Fruit fly (Drosophila melanogaster) whole organism, embryonic: Measurements from ENCODE around the gene Fie.

Experiments used
- Bgb ChIP-seq: fragments of 200-800 bp; sonication (Bioruptor generic); IDR thresholded peaks from 2 replicates; pipeline ENCODE4 v1.3.6; 2022; ENCODE audit warnings: missing biosample characterization, missing genetic modification characterization; ENCODE audit not compliant: partially characterized antibody
- CG10267 ChIP-seq: fragments of 200-800 bp; sonication (Bioruptor generic); optimal IDR thresholded peaks from 2 replicates; lab custom pipeline; 2018; ENCODE audit warnings: missing biosample characterization, mild to moderate bottlenecking, missing genetic modification characterization, moderate library complexity
- CG10979 ChIP-seq: fragments of 200-800 bp; sonication (Bioruptor generic); optimal IDR thresholded peaks from 2 replicates; lab custom pipeline; 2018; ENCODE audit warnings: missing biosample characterization, mild to moderate bottlenecking, missing genetic modification characterization, moderate library complexity
- CG13775 ChIP-seq: fragments of 200-800 bp; sonication (Bioruptor generic); optimal IDR thresholded peaks from 3 replicates; lab custom pipeline; 2017; ENCODE audit warnings: missing biosample characterization, mild to moderate bottlenecking, missing genetic modification characterization
- CG2199 ChIP-seq: fragments of 200-800 bp; sonication (Bioruptor generic); IDR thresholded peaks from 3 replicates; pipeline ENCODE4 v1.3.6; 2022; ENCODE audit warnings: missing biosample characterization, missing genetic modification characterization
- CG34224 ChIP-seq: fragments of 200-800 bp; sonication (Bioruptor generic); IDR thresholded peaks from 3 replicates; pipeline ENCODE4 v1.3.6; 2022; ENCODE audit warnings: missing biosample characterization, missing genetic modification characterization; ENCODE audit not compliant: partially characterized antibody
- CG4617 ChIP-seq: fragments of 200-800 bp; sonication (Bioruptor generic); optimal IDR thresholded peaks from 3 replicates; lab custom pipeline; 2016; ENCODE audit warnings: missing biosample characterization, missing genetic modification characterization, borderline replicate concordance
- CG4707 ChIP-seq: fragments of 200-800 bp; sonication (Bioruptor generic); optimal IDR thresholded peaks from 2 replicates; lab custom pipeline; 2018; ENCODE audit warnings: missing biosample characterization, mild to moderate bottlenecking, missing genetic modification characterization, moderate library complexity
- CG5245 ChIP-seq: fragments of 200-800 bp; sonication (Bioruptor generic); optimal IDR thresholded peaks from 3 replicates; lab custom pipeline; 2016; ENCODE audit warnings: missing biosample characterization, missing genetic modification characterization
- CG6683 ChIP-seq: fragments of 200-800 bp; sonication (Bioruptor generic); optimal IDR thresholded peaks from 2 replicates; lab custom pipeline; 2017; ENCODE audit warnings: missing biosample characterization, mild to moderate bottlenecking, missing genetic modification characterization, missing genetic modification reagents
- CG6791 ChIP-seq: fragments of 200-800 bp; sonication (Bioruptor generic); IDR thresholded peaks from 3 replicates; pipeline ENCODE4 v1.3.6; 2022; ENCODE audit warnings: missing biosample characterization, missing genetic modification characterization; ENCODE audit not compliant: partially characterized antibody
- Chrac-16 ChIP-seq: fragments of 200-800 bp; sonication (Bioruptor generic); optimal IDR thresholded peaks from 3 replicates; lab custom pipeline; 2016; ENCODE audit warnings: missing biosample characterization, missing genetic modification characterization
- Dip2 ChIP-seq: fragments of 200-800 bp; sonication (Bioruptor generic); IDR thresholded peaks from 2 replicates; pipeline ENCODE4 v1.3.6; 2022; ENCODE audit warnings: missing biosample characterization, missing genetic modification characterization
- HLHmδ ChIP-seq: fragments of 200-800 bp; sonication (Bioruptor generic); optimal IDR thresholded peaks from 2 replicates; lab custom pipeline; 2018; ENCODE audit warnings: missing biosample characterization, mild to moderate bottlenecking, missing genetic modification characterization, moderate library complexity
- Hmr ChIP-seq: fragments of 200-800 bp; sonication (Bioruptor generic); optimal IDR thresholded peaks from 3 replicates; lab custom pipeline; 2017; ENCODE audit warnings: mild to moderate bottlenecking, missing biosample characterization, missing genetic modification reagents, missing genetic modification characterization
- MESR4 ChIP-seq: fragments of 200-800 bp; sonication (Bioruptor generic); optimal IDR thresholded peaks from 2 replicates; lab custom pipeline; 2018; ENCODE audit warnings: missing biosample characterization, mild to moderate bottlenecking, missing genetic modification characterization, moderate library complexity
- Nf-YB ChIP-seq: fragments of 200-800 bp; sonication (Bioruptor generic); optimal IDR thresholded peaks from 3 replicates; lab custom pipeline; 2019; ENCODE audit warnings: missing biosample characterization, mild to moderate bottlenecking, missing genetic modification characterization, moderate library complexity
- Nf-YC ChIP-seq: fragments of 200-800 bp; optimal IDR thresholded peaks from 3 replicates; lab custom pipeline; 2019; ENCODE audit warnings: missing biosample characterization, mild to moderate bottlenecking, missing genetic modification characterization, moderate library complexity
- TFAM ChIP-seq: fragments of 200-800 bp; sonication (Bioruptor generic); optimal IDR thresholded peaks from 2 replicates; lab custom pipeline; 2017; ENCODE audit warnings: missing biosample characterization, missing genetic modification characterization, inconsistent platforms
- Taf1 ChIP-seq: fragments of 200-800 bp; sonication (Bioruptor generic); IDR thresholded peaks from 2 replicates; pipeline ENCODE4 v1.3.6; 2022; ENCODE audit warnings: missing biosample characterization, missing genetic modification characterization
- Xbp1 ChIP-seq: fragments of 200-800 bp; sonication (Bioruptor generic); optimal IDR thresholded peaks from 3 replicates; lab custom pipeline; 2016; ENCODE audit warnings: missing biosample characterization, mild to moderate bottlenecking, missing genetic modification characterization
- ac ChIP-seq: fragments of 200-800 bp; sonication (Bioruptor generic); optimal IDR thresholded peaks from 3 replicates; lab custom pipeline; 2017; ENCODE audit warnings: missing biosample characterization, mild to moderate bottlenecking, missing genetic modification characterization
- amos ChIP-seq: fragments of 200-800 bp; sonication (Bioruptor generic); IDR thresholded peaks from 2 replicates; pipeline ENCODE4 v1.3.6; 2022; ENCODE audit warnings: missing biosample characterization, missing genetic modification characterization; ENCODE audit not compliant: partially characterized antibody
- az2 ChIP-seq: fragments of 200-800 bp; sonication (Bioruptor generic); optimal IDR thresholded peaks from 3 replicates; lab custom pipeline; 2016; ENCODE audit warnings: missing biosample characterization, missing genetic modification characterization
- bbx ChIP-seq: fragments of 200-800 bp; sonication (Bioruptor generic); IDR thresholded peaks from 2 replicates; pipeline ENCODE4 v1.3.6; 2022; ENCODE audit warnings: missing biosample characterization, missing genetic modification characterization; ENCODE audit not compliant: partially characterized antibody
- bsh ChIP-seq, 2 experiments: fragments of 200-800 bp; sonication (Bioruptor generic); optimal IDR thresholded peaks; 2 replicates each; lab custom pipeline; 2017 to 2018; ENCODE audit warnings: mild to moderate bottlenecking in 2 of 2, missing biosample characterization in 2 of 2, missing genetic modification characterization in 2 of 2, moderate library complexity in 1 of 2
- cad ChIP-seq: fragments of >200 bp; optimal IDR thresholded peaks from 2 replicates; lab custom pipeline; 2017; ENCODE audit warnings: missing biosample characterization, missing genetic modification characterization
- chinmo ChIP-seq: fragments of 200-800 bp; sonication (Bioruptor generic); IDR thresholded peaks from 4 replicates; pipeline ENCODE4 v1.3.6; 2022; ENCODE audit warnings: missing biosample characterization, missing genetic modification characterization; ENCODE audit not compliant: partially characterized antibody
- chm ChIP-seq: fragments of 200-800 bp; sonication (Bioruptor generic); IDR thresholded peaks from 2 replicates; pipeline ENCODE4 v1.3.6; 2022; ENCODE audit warnings: missing biosample characterization, missing genetic modification characterization
- crp ChIP-seq, 2 experiments: fragments of 200-800 bp; sonication (Bioruptor generic); optimal IDR thresholded peaks; 2 replicates in 1 of 2; 3 replicates in 1 of 2; lab custom pipeline; 2017; ENCODE audit warnings: missing biosample characterization in 2 of 2, missing genetic modification characterization in 2 of 2, mild to moderate bottlenecking in 1 of 2, moderate library complexity in 1 of 2
- dati ChIP-seq: fragments of 200-800 bp; sonication (Bioruptor generic); IDR thresholded peaks from 2 replicates; pipeline ENCODE4 v1.3.6; 2022; ENCODE audit warnings: missing biosample characterization, missing genetic modification characterization
- ems ChIP-seq: fragments of 200-800 bp; sonication (Bioruptor generic); optimal IDR thresholded peaks from 3 replicates; lab custom pipeline; 2016; ENCODE audit warnings: missing biosample characterization, missing genetic modification characterization
- gfzf ChIP-seq: fragments of 200-800 bp; sonication (Bioruptor generic); optimal IDR thresholded peaks from 2 replicates; lab custom pipeline; 2016; ENCODE audit warnings: missing biosample characterization, mild to moderate bottlenecking, missing genetic modification characterization, moderate library complexity
- jing ChIP-seq: fragments of 200-800 bp; sonication (Bioruptor generic); optimal IDR thresholded peaks from 2 replicates; lab custom pipeline; 2018; ENCODE audit warnings: missing biosample characterization, mild to moderate bottlenecking, missing genetic modification characterization
- ken ChIP-seq: fragments of 200-800 bp; sonication (Bioruptor generic); IDR thresholded peaks from 3 replicates; pipeline ENCODE4 v1.3.6; 2022; ENCODE audit warnings: missing biosample characterization, missing genetic modification characterization
- lilli ChIP-seq: fragments of 200-800 bp; sonication (Bioruptor generic); optimal IDR thresholded peaks from 3 replicates; lab custom pipeline; 2016; ENCODE audit warnings: missing biosample characterization, missing genetic modification characterization
- prd ChIP-seq, 3 experiments: fragments of >200 bp in 2 of 3; fragments of 200-800 bp in 1 of 3; sonication (Bioruptor generic) in 1 of 3; optimal IDR thresholded peaks in 2 of 3; IDR thresholded peaks in 1 of 3; 2 replicates in 2 of 3; 3 replicates in 1 of 3; pipeline versions ENCODE4 v1.3.6 to Lab custom; 2017 to 2022; ENCODE audit warnings: missing biosample characterization in 1 of 3, missing genetic modification characterization in 1 of 3
- repo ChIP-seq: fragments of 200-800 bp; sonication (Bioruptor generic); optimal IDR thresholded peaks from 2 replicates; lab custom pipeline; 2016; ENCODE audit warnings: missing biosample characterization, missing genetic modification characterization
- scrt ChIP-seq: fragments of 200-800 bp; sonication (Bioruptor generic); optimal IDR thresholded peaks from 2 replicates; lab custom pipeline; 2018; ENCODE audit warnings: missing biosample characterization, mild to moderate bottlenecking, missing genetic modification characterization, moderate library complexity
- slou ChIP-seq: fragments of 200-800 bp; sonication (Bioruptor generic); optimal IDR thresholded peaks from 3 replicates; lab custom pipeline; 2016; ENCODE audit warnings: missing biosample characterization, missing genetic modification characterization
- sqz ChIP-seq: fragments of 200-800 bp; sonication (Bioruptor generic); optimal IDR thresholded peaks from 3 replicates; lab custom pipeline; 2018; ENCODE audit warnings: missing biosample characterization, mild to moderate bottlenecking, missing genetic modification characterization
- tin ChIP-seq: fragments of 200-800 bp; sonication (Bioruptor generic); optimal IDR thresholded peaks from 3 replicates; lab custom pipeline; 2016; ENCODE audit warnings: missing biosample characterization, missing genetic modification characterization
- tll ChIP-seq, 2 experiments: fragments of 200-800 bp in 1 of 2; fragments of >200 bp in 1 of 2; sonication (Bioruptor generic) in 1 of 2; optimal IDR thresholded peaks; 2 replicates each; lab custom pipeline; 2017 to 2019; ENCODE audit warnings: missing biosample characterization in 2 of 2, missing genetic modification characterization in 2 of 2, mild to moderate bottlenecking in 1 of 2, moderate library complexity in 1 of 2
- trem ChIP-seq: fragments of 200-800 bp; optimal IDR thresholded peaks from 3 replicates; lab custom pipeline; 2019; ENCODE audit warnings: missing biosample characterization, mild to moderate bottlenecking, missing genetic modification characterization, moderate library complexity
- twi ChIP-seq: fragments of 200-800 bp; optimal IDR thresholded peaks from 2 replicates; lab custom pipeline; 2019; ENCODE audit warnings: missing biosample characterization, mild to moderate bottlenecking, missing genetic modification characterization, moderate library complexity
- z ChIP-seq: fragments of 200-800 bp; sonication (Bioruptor generic); IDR thresholded peaks from 3 replicates; pipeline ENCODE4 v1.3.6; 2022; ENCODE audit warnings: missing biosample characterization, missing genetic modification characterization

Fie gene

dm6 chr3L:3878734-3879310 lies 13.6 kb upstream of the Fie start (continued):
- TF ChIP-seq CG6791 (GFP tag; lab: Robert Waterston, UW) = peak; percentile 56; the same call in 1 of the 3 replicates
- 0 out of 2 replicates have a peak, but pooled peaks have one; percentile 56 for TF ChIP-seq chm (GFP tag; lab: Robert Waterston, UW)
- TF ChIP-seq Nf-YC (tag; lab: Kevin White, UChicago) = peak; percentile 88
- no peak for TF ChIP-seq Taf1
- peak; percentile 31 for TF ChIP-seq cad (GFP tag; lab: Kevin White, UChicago)
- peak; percentile 14 for TF ChIP-seq jing (GFP tag; lab: Kevin White, UChicago)
- TF ChIP-seq tll (GFP tag; optimal IDR thresholded peaks at IDR 0.05; lab: Kevin White, UChicago) = peak in 1 of 2 experiments; percentile 56
- no peak for TF ChIP-seq gfzf (GFP tag; lab: Kevin White, UChicago)
- TF ChIP-seq CG5245 (GFP tag; lab: Kevin White, UChicago) = no peak
- peak; percentile 33; the same call in 1 of the 2 replicates for TF ChIP-seq amos
- TF ChIP-seq CG34224 (GFP tag; lab: Robert Waterston, UW) = peak; percentile 39; the same call in 1 of the 3 replicates
- no peak for TF ChIP-seq slou
- TF ChIP-seq bbx (GFP tag; lab: Robert Waterston, UW) = peak; percentile 46
- TF ChIP-seq chinmo (GFP tag; lab: Robert Waterston, UW) = 0 out of 4 replicates have a peak, but pooled peaks have one; percentile 51
- peak; percentile 99 for TF ChIP-seq z (GFP tag; lab: Robert Waterston, UW)
- TF ChIP-seq dati = no peak
- TF ChIP-seq CG4617 = no peak
- peak; percentile 60; the same call in 1 of the 2 replicates for TF ChIP-seq Bgb (GFP tag; lab: Robert Waterston, UW)
- TF ChIP-seq TFAM (GFP tag; lab: Kevin White, UChicago) = no peak
- TF ChIP-seq repo (GFP tag; lab: Kevin White, UChicago) = no peak
- peak; percentile 89 for TF ChIP-seq Nf-YB (GFP tag; lab: Kevin White, UChicago)
- peak; percentile 15 for TF ChIP-seq HLHmδ (GFP tag; lab: Kevin White, UChicago)
- TF ChIP-seq CG2199 (GFP tag; lab: Robert Waterston, UW) = peak; percentile 57; the same call in 1 of the 3 replicates
- TF ChIP-seq crp (GFP tag; optimal IDR thresholded peaks at IDR 0.05; lab: Kevin White, UChicago) = peak in 1 of 2 experiments; percentile 50
- TF ChIP-seq sqz (GFP tag; lab: Kevin White, UChicago) = peak; percentile 66
- TF ChIP-seq bsh (GFP tag; optimal IDR thresholded peaks at IDR 0.05; lab: Kevin White, UChicago) = peak in 1 of 2 experiments; percentile 78
- peak; percentile 94 for TF ChIP-seq ac (GFP tag; lab: Kevin White, UChicago)

dm6 chr3L:3882046-3882445 lies 10.3 kb upstream of the Fie start:
- TF ChIP-seq ac (GFP tag; lab: Kevin White, UChicago) (peak; percentile 19), CG10979 (tag; lab: Kevin White, UChicago) (peak; percentile 56), twi (no peak), bsh (GFP tag; optimal IDR thresholded peaks at IDR 0.05; lab: Kevin White, UChicago) (peak in 1 of 2 experiments; percentile 51), Chrac-16 (GFP tag; lab: Kevin White, UChicago) (peak; percentile 11), az2 (GFP tag; lab: Kevin White, UChicago) (peak; percentile 22), CG4707 (GFP tag; lab: Kevin White, UChicago) (no peak), CG34224 (GFP tag; lab: Robert Waterston, UW) (no peak), MESR4 (GFP tag; lab: Kevin White, UChicago) (no peak), crp (GFP tag; optimal IDR thresholded peaks at IDR 0.05; lab: Kevin White, UChicago) (no peak), tin (GFP tag; lab: Kevin White, UChicago) (peak; percentile 15), prd (optimal IDR thresholded peaks at IDR 0.05; lab: Kevin White, UChicago) (no peak), prd (GFP tag; IDR thresholded peaks at IDR 0.05; lab: Robert Waterston, UW) (peak; percentile 38; the same call in 1 of the 3 replicates), CG6683 (no peak), ems (GFP tag; lab: Kevin White, UChicago) (no peak), scrt (GFP tag; lab: Kevin White, UChicago) (no peak), CG13775 (GFP tag; lab: Kevin White, UChicago) (peak; percentile 6), trem (tag; lab: Kevin White, UChicago) (no peak), ken (GFP tag; lab: Robert Waterston, UW) (no peak), CG10267 (tag; lab: Kevin White, UChicago) (peak; percentile 36), lilli (GFP tag; lab: Kevin White, UChicago) (no peak), Hmr (GFP tag; lab: Kevin White, UChicago) (no peak), Dip2 (no peak), Xbp1 (GFP tag; lab: Kevin White, UChicago) (peak; percentile 13)
